Fruit fly (Drosophila melanogaster): ENCODE measurements around the gene sofe.

dm6 chrX:10877087-10877935 lies 20.1 kb upstream of the sofe start, which contains the start of gene CG1637:
- TF ChIP-seq Dll (optimal IDR thresholded peaks at IDR 0.05) (no peak), pan (optimal IDR thresholded peaks at IDR 0.05) (no peak)

All from whole organism.